Worm (Caenorhabditis elegans) whole organism, young adult: Measurements from ENCODE around the gene scl-11.

Experiments
- C17E4.6 ChIP-seq: fragments of 200-800 bp; sonication (Bioruptor generic); IDR thresholded peaks from 2 replicates; pipeline ENCODE4 v1.3.6; 2022; ENCODE audit warnings: missing genetic modification reagents, missing genetic modification characterization, missing compliant biosample characterization
- D2030.7 ChIP-seq: fragments of 200-800 bp; sonication (Bioruptor generic); IDR thresholded peaks from 2 replicates; pipeline ENCODE4 v1.3.6; 2022; ENCODE audit warnings: missing genetic modification reagents, missing genetic modification characterization, missing compliant biosample characterization
- F33H1.4 ChIP-seq: fragments of 200-800 bp; sonication (Bioruptor generic); IDR thresholded peaks from 2 replicates; pipeline ENCODE4 v1.3.6; 2022; ENCODE audit warnings: missing genetic modification reagents, missing genetic modification characterization, missing compliant biosample characterization
- F55B11.4 ChIP-seq: sonication (generic microtip); optimal IDR thresholded peaks from 2 replicates; lab custom pipeline; 2016; ENCODE audit warnings: missing compliant biosample characterization, missing genetic modification characterization, borderline replicate concordance; ENCODE audit not compliant: insufficient read depth
- F57A8.1 ChIP-seq: fragments of 200-800 bp; sonication (Bioruptor generic); optimal IDR thresholded peaks from 2 replicates; lab custom pipeline; 2018; ENCODE audit warnings: mild to moderate bottlenecking, missing genetic modification characterization, moderate library complexity, missing compliant biosample characterization
- F57C9.4 ChIP-seq: sonication (generic microtip); optimal IDR thresholded peaks from 2 replicates; lab custom pipeline; 2017; ENCODE audit warnings: mild to moderate bottlenecking, missing genetic modification characterization, missing compliant biosample characterization
- T07F8.4 ChIP-seq: sonication (generic microtip); optimal IDR thresholded peaks from 2 replicates; lab custom pipeline; 2016; ENCODE audit warnings: mild to moderate bottlenecking, missing genetic modification characterization, moderate library complexity, missing compliant biosample characterization
- Y53F4B.3 ChIP-seq: fragments of 200-800 bp; sonication (Bioruptor generic); IDR thresholded peaks from 2 replicates; pipeline ENCODE4 v1.3.6; 2022; ENCODE audit warnings: missing genetic modification reagents, missing genetic modification characterization, missing compliant biosample characterization
- Y53G8AR.9 ChIP-seq: fragments of 200-800 bp; sonication (Bioruptor generic); conservative IDR thresholded peaks from 2 replicates; pipeline ENCODE4 v1.3.6; 2022; ENCODE audit warnings: missing genetic modification reagents, missing genetic modification characterization, missing compliant biosample characterization
- Y95B8A.8 ChIP-seq: fragments of 200-800 bp; sonication (Bioruptor generic); IDR thresholded peaks from 2 replicates; pipeline ENCODE4 v1.3.6; 2022; ENCODE audit warnings: missing genetic modification reagents, missing genetic modification characterization, missing compliant biosample characterization
- ama-1 ChIP-seq, 3 experiments: fragments of 150-350 bp in 1 of 3; sonication (generic microtip) in 2 of 3; optimal IDR thresholded peaks; 2 replicates each; lab custom pipeline; 2014 to 2018; ENCODE audit warnings: missing biosample characterization in 2 of 3, missing genetic modification characterization in 2 of 3, missing genetic modification reagents in 2 of 3
- attf-6 ChIP-seq: fragments of 200-800 bp; sonication (Bioruptor generic); IDR thresholded peaks from 2 replicates; pipeline ENCODE4 v1.3.6; 2022; ENCODE audit warnings: missing genetic modification reagents, missing genetic modification characterization, missing compliant biosample characterization
- bed-1 ChIP-seq: fragments of 200-800 bp; sonication (Bioruptor generic); IDR thresholded peaks from 2 replicates; pipeline ENCODE4 v1.3.6; 2022; ENCODE audit warnings: missing genetic modification reagents, missing genetic modification characterization, missing compliant biosample characterization
- cebp-1 ChIP-seq, 2 experiments: fragments of 200-800 bp in 1 of 2; sonication (Bioruptor generic) in 1 of 2; sonication (generic microtip) in 1 of 2; IDR thresholded peaks in 1 of 2; optimal IDR thresholded peaks in 1 of 2; 2 replicates each; pipeline versions ENCODE4 v1.3.6 to Lab custom; 2017 to 2022; ENCODE audit warnings: missing compliant biosample characterization in 2 of 2, missing genetic modification characterization in 2 of 2, mild to moderate bottlenecking in 1 of 2, missing genetic modification reagents in 1 of 2, moderate library complexity in 1 of 2
- cebp-2 ChIP-seq: fragments of 200-800 bp; sonication (Bioruptor generic); IDR thresholded peaks from 2 replicates; pipeline ENCODE4 v1.3.6; 2022; ENCODE audit warnings: missing genetic modification characterization, missing compliant biosample characterization
- ceh-27 ChIP-seq: fragments of 200-800 bp; sonication (Bioruptor generic); optimal IDR thresholded peaks from 2 replicates; lab custom pipeline; 2018; ENCODE audit warnings: mild to moderate bottlenecking, missing genetic modification characterization, moderate library complexity, missing compliant biosample characterization
- ceh-58 ChIP-seq: fragments of 200-800 bp; sonication (Bioruptor generic); IDR thresholded peaks from 2 replicates; pipeline ENCODE4 v1.3.6; 2022; ENCODE audit warnings: missing genetic modification characterization, missing compliant biosample characterization
- ceh-91 ChIP-seq: fragments of 200-800 bp; sonication (Bioruptor generic); IDR thresholded peaks from 2 replicates; pipeline ENCODE4 v1.3.6; 2022; ENCODE audit warnings: missing genetic modification reagents, missing genetic modification characterization, missing compliant biosample characterization
- egl-44 ChIP-seq: fragments of 200-800 bp; sonication (Bioruptor generic); IDR thresholded peaks from 2 replicates; pipeline ENCODE4 v1.3.6; 2022; ENCODE audit warnings: missing genetic modification reagents, missing genetic modification characterization, missing compliant biosample characterization
- ets-4 ChIP-seq: fragments of 200-800 bp; sonication (Bioruptor generic); optimal IDR thresholded peaks from 2 replicates; lab custom pipeline; 2018; ENCODE audit warnings: mild to moderate bottlenecking, missing genetic modification characterization, missing compliant biosample characterization
- him-1 ChIP-seq: sonication (generic microtip); optimal IDR thresholded peaks from 2 replicates; lab custom pipeline; 2016; ENCODE audit warnings: missing genotype, missing genetic modification reagents, missing genetic modification characterization, missing compliant biosample characterization
- hlh-12 ChIP-seq: sonication (generic microtip); optimal IDR thresholded peaks from 2 replicates; lab custom pipeline; 2016; ENCODE audit warnings: missing genetic modification characterization, missing compliant biosample characterization
- hlh-26 ChIP-seq: fragments of 200-800 bp; sonication (Bioruptor generic); conservative IDR thresholded peaks from 2 replicates; pipeline ENCODE4 v1.3.6; 2022; ENCODE audit warnings: missing genetic modification reagents, missing genetic modification characterization, missing compliant biosample characterization
- lsl-1 ChIP-seq: fragments of 200-800 bp; sonication (Bioruptor generic); optimal IDR thresholded peaks from 2 replicates; lab custom pipeline; 2018; ENCODE audit warnings: mild to moderate bottlenecking, missing genetic modification characterization, moderate library complexity, missing compliant biosample characterization
- madf-3 ChIP-seq: fragments of 200-800 bp; sonication (Bioruptor generic); IDR thresholded peaks from 2 replicates; pipeline ENCODE4 v1.3.6; 2022; ENCODE audit warnings: missing genetic modification reagents, missing genetic modification characterization, missing compliant biosample characterization
- madf-6 ChIP-seq: fragments of 200-800 bp; sonication (Bioruptor generic); IDR thresholded peaks from 2 replicates; pipeline ENCODE4 v1.3.6; 2022; ENCODE audit warnings: missing genetic modification reagents, missing genetic modification characterization, missing compliant biosample characterization
- madf-8 ChIP-seq: fragments of 200-800 bp; sonication (Bioruptor generic); conservative IDR thresholded peaks from 2 replicates; pipeline ENCODE4 v1.3.6; 2022; ENCODE audit warnings: missing genetic modification reagents, missing genetic modification characterization, missing compliant biosample characterization
- mes-4 ChIP-seq: sonication (generic microtip); optimal IDR thresholded peaks from 2 replicates; lab custom pipeline; 2016; ENCODE audit warnings: missing genotype, missing genetic modification characterization, missing compliant biosample characterization
- rec-8 ChIP-seq, 2 experiments: sonication (generic microtip); optimal IDR thresholded peaks; 2 replicates each; lab custom pipeline; 2016; ENCODE audit warnings: mild to moderate bottlenecking in 2 of 2, missing genetic modification characterization in 2 of 2, missing genetic modification reagents in 2 of 2, missing genotype in 2 of 2, missing biosample characterization in 1 of 2, missing compliant biosample characterization in 1 of 2, moderate library complexity in 1 of 2
- repo-1 ChIP-seq: sonication (generic microtip); optimal IDR thresholded peaks from 2 replicates; lab custom pipeline; 2017; ENCODE audit warnings: mild to moderate bottlenecking, missing genetic modification characterization, missing compliant biosample characterization
- rpc-1 ChIP-seq, 2 experiments: fragments of 150-350 bp in 1 of 2; sonication (generic microtip) in 1 of 2; optimal IDR thresholded peaks; 2 replicates each; lab custom pipeline; 2014 to 2018; ENCODE audit warnings: missing biosample characterization in 1 of 2, missing genetic modification characterization in 1 of 2, missing genetic modification reagents in 1 of 2, missing genotype in 1 of 2
- unc-130 ChIP-seq: sonication (generic microtip); optimal IDR thresholded peaks from 2 replicates; lab custom pipeline; 2016; ENCODE audit warnings: missing genetic modification reagents, missing genetic modification characterization, missing compliant biosample characterization
- ztf-18 ChIP-seq: sonication (generic microtip); optimal IDR thresholded peaks from 2 replicates; lab custom pipeline; 2016; ENCODE audit warnings: missing genotype, mild to moderate bottlenecking, missing genetic modification characterization, missing compliant biosample characterization
- ztf-25 ChIP-seq: fragments of 200-800 bp; sonication (Bioruptor generic); IDR thresholded peaks from 2 replicates; pipeline ENCODE4 v1.3.6; 2022; ENCODE audit warnings: missing genetic modification reagents, missing genetic modification characterization, missing compliant biosample characterization
- ztf-26 ChIP-seq: sonication (generic microtip); optimal IDR thresholded peaks from 2 replicates; lab custom pipeline; 2017; ENCODE audit warnings: missing genetic modification characterization, missing compliant biosample characterization
- ztf-3 ChIP-seq: fragments of 200-800 bp; sonication (Bioruptor generic); optimal IDR thresholded peaks from 2 replicates; lab custom pipeline; 2018; ENCODE audit warnings: mild to moderate bottlenecking, missing genetic modification characterization, missing compliant biosample characterization
- ztf-6 ChIP-seq: fragments of 200-800 bp; sonication (Bioruptor generic); IDR thresholded peaks from 2 replicates; pipeline ENCODE4 v1.3.6; 2022; ENCODE audit warnings: missing genetic modification reagents, missing genetic modification characterization, missing compliant biosample characterization

The scl-11 gene

DNA sequence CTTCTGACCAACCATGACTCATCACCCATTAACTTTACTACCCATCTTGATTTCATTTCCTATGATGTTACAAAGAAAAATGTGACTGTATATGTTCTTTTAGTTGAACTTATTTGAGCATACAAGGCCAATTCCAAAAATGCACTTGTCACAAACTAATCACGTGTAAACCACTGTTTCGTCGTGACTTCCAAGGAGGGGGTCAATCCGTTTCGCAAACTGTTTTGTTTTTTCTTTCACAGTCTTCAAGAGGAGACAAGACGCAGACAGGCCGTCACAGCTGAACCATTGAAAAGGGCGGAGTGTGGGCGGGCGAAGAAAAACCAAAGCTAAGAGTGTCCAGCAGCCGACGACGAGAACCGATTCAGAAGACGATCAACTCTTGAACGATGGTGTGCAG is 27.9 kb downstream of the scl-11 start, which contains the start of gene C39E9.8:
Gene C39E9.8, plus strand, starts transcription at position 328 of the 400 bp plus-strand sequence.
- TF ChIP-seq rec-8 (tag; optimal IDR thresholded peaks at IDR 0.05; lab: Kevin White, UChicago): no peak
- no peak for TF ChIP-seq lsl-1 (GFP tag; lab: Kevin White, UChicago)
- no peak for TF ChIP-seq cebp-1 (GFP tag; IDR thresholded peaks at IDR 0.05; lab: Robert Waterston, UW)
- TF ChIP-seq cebp-1 (tag; optimal IDR thresholded peaks at IDR 0.05; lab: Kevin White, UChicago): peak; percentile 24
- TF ChIP-seq cebp-2 (GFP tag; lab: Robert Waterston, UW): 0 out of 2 replicates have a peak, but pooled peaks have one; percentile 38
- TF ChIP-seq ceh-27 (GFP tag; lab: Kevin White, UChicago): peak; percentile 36
- peak; percentile 38 for TF ChIP-seq ztf-26 (tag; lab: Kevin White, UChicago)
- TF ChIP-seq mes-4 (tag; lab: Kevin White, UChicago): no peak
- TF ChIP-seq ztf-18: no peak
- TF ChIP-seq F55B11.4 (tag; lab: Kevin White, UChicago): no peak
- no peak for TF ChIP-seq bed-1 (GFP tag; lab: Robert Waterston, UW)

DNA sequence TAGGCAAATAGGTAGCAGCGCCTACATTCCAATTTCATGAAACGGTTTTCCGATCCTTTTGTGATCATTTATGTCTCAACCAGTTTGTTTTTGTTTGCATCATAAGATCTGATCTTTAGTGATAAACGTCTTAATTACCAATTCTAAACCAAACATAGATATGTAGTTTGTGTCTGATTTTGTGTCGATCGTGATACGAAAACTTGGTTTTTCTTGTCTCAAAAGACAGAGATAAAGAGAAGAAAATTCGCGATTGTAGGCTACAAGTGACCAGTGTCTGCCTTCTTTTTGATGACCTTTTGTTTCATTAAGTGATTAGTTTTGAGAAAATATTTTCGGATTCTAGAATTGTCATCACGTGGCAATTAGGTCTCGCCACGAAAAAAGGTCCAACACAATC is 29.0 kb downstream of the scl-11 start:
- TF ChIP-seq madf-3 (GFP tag; lab: Robert Waterston, UW) (no peak), F57A8.1 (GFP tag; lab: Kevin White, UChicago) (no peak), ztf-3 (GFP tag; lab: Kevin White, UChicago) (no peak), ceh-58 (no peak), T07F8.4 (tag; lab: Kevin White, UChicago) (no peak), Y53F4B.3 (GFP tag; lab: Robert Waterston, UW) (no peak), F57C9.4 (tag; lab: Kevin White, UChicago) (no peak), attf-6 (GFP tag; lab: Robert Waterston, UW) (no peak), Y53G8AR.9 (GFP tag; lab: Robert Waterston, UW) (no peak), F33H1.4 (GFP tag; lab: Robert Waterston, UW) (no peak)

DNA sequence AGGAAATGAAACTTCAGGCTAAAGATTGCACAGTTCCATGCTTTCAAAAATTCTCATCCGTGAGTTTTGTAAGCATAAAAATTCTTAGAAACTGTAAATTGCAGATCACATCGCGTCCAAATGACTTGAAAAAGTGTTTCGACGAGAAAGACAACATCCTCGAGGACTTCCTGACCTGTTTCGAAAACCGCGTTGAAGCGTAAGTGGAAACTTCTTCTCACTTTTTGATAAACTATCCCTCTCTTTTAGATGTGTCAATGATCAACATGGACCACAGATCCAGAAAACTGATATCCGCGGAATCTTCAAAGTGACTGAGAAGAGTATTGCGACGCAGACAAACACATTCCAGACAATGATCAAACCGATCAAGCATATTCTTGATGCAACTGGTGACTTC is 29.7 kb downstream of the scl-11 start:
- TF ChIP-seq hlh-12 (tag; lab: Kevin White, UChicago) (no peak), madf-8 (GFP tag; lab: Robert Waterston, UW) (no peak), egl-44 (no peak), ztf-26 (tag; lab: Kevin White, UChicago) (no peak), ets-4 (GFP tag; lab: Kevin White, UChicago) (no peak), ceh-91 (GFP tag; lab: Robert Waterston, UW) (no peak), hlh-26 (GFP tag; lab: Robert Waterston, UW) (no peak), madf-6 (0 out of 2 replicates have a peak, but pooled peaks have one; percentile 6), rpc-1 (optimal IDR thresholded peaks at IDR 0.05; lab: Kevin White, UChicago) (no peak), rpc-1 (tag; optimal IDR thresholded peaks at IDR 0.05; lab: Kevin White, UChicago) (no peak), Y95B8A.8 (GFP tag; lab: Robert Waterston, UW) (no peak), unc-130 (no peak), D2030.7 (GFP tag; lab: Robert Waterston, UW) (no peak), Y53F4B.3 (GFP tag; lab: Robert Waterston, UW) (no peak), him-1 (tag; lab: Kevin White, UChicago) (no peak), ama-1 (optimal IDR thresholded peaks at IDR 0.05; lab: Kevin White, UChicago) (peak; percentile 31), ama-1 (GFP tag; optimal IDR thresholded peaks at IDR 0.05; lab: Kevin White, UChicago) (no peak), attf-6 (GFP tag; lab: Robert Waterston, UW) (no peak), ztf-25 (no peak), C17E4.6 (no peak), ztf-6 (no peak), repo-1 (tag; lab: Kevin White, UChicago) (peak; percentile 40)
- TF ChIP-seq, all 124 proteins: peak for 3
